Fruit fly (Drosophila melanogaster) whole organism, embryonic: ENCODE data around the gene betaGlu.

Experiments used
- Aef1 ChIP-seq: fragments of 200-800 bp; sonication (Bioruptor generic); IDR thresholded peaks from 3 replicates; pipeline ENCODE4 v1.3.6; 2022; ENCODE audit warnings: missing biosample characterization, missing genetic modification characterization
- Antp ChIP-seq: fragments of 200-800 bp; sonication (Bioruptor generic); optimal IDR thresholded peaks from 3 replicates; lab custom pipeline; 2016; ENCODE audit warnings: missing biosample characterization, missing genetic modification characterization
- Atf6 ChIP-seq: fragments of 200-800 bp; sonication (Bioruptor generic); IDR thresholded peaks from 2 replicates; pipeline ENCODE4 v1.3.6; 2022; ENCODE audit warnings: missing biosample characterization, missing genetic modification characterization
- BEAF-32 ChIP-seq: fragments of 200-800 bp; sonication (Bioruptor generic); optimal IDR thresholded peaks from 3 replicates; lab custom pipeline; 2017; ENCODE audit warnings: missing biosample characterization, missing genetic modification characterization, mild to moderate bottlenecking, moderate library complexity, missing genetic modification reagents
- CG10147 ChIP-seq: fragments of 200-800 bp; sonication (Bioruptor generic); optimal IDR thresholded peaks from 2 replicates; lab custom pipeline; 2019; ENCODE audit warnings: missing biosample characterization, mild to moderate bottlenecking, missing genetic modification characterization, moderate library complexity
- CG10431 ChIP-seq: fragments of 200-800 bp; sonication (Bioruptor generic); optimal IDR thresholded peaks from 3 replicates; lab custom pipeline; 2018; ENCODE audit warnings: missing biosample characterization, mild to moderate bottlenecking, missing genetic modification characterization
- CG12391 ChIP-seq: fragments of 200-800 bp; sonication (Bioruptor generic); optimal IDR thresholded peaks from 3 replicates; lab custom pipeline; 2018; ENCODE audit warnings: missing biosample characterization, mild to moderate bottlenecking, missing genetic modification characterization, moderate library complexity
- CG12659 ChIP-seq: fragments of 200-800 bp; sonication (Bioruptor generic); optimal IDR thresholded peaks from 3 replicates; lab custom pipeline; 2017; ENCODE audit warnings: mild to moderate bottlenecking, missing biosample characterization, missing genetic modification reagents, missing genetic modification characterization
- CG14014 ChIP-seq: fragments of 200-800 bp; sonication (Bioruptor generic); IDR thresholded peaks from 2 replicates; pipeline ENCODE4 v1.3.6; 2022; ENCODE audit warnings: missing biosample characterization, missing genetic modification characterization
- CG14710 ChIP-seq: fragments of 200-800 bp; sonication (Bioruptor generic); optimal IDR thresholded peaks from 3 replicates; lab custom pipeline; 2019; ENCODE audit warnings: missing biosample characterization, mild to moderate bottlenecking, missing genetic modification characterization, moderate library complexity
- CG15269 ChIP-seq: fragments of 200-800 bp; sonication (Bioruptor generic); optimal IDR thresholded peaks from 2 replicates; lab custom pipeline; 2018; ENCODE audit warnings: missing biosample characterization, mild to moderate bottlenecking, missing genetic modification characterization, moderate library complexity
- CG15514 ChIP-seq: fragments of 200-800 bp; sonication (Bioruptor generic); optimal IDR thresholded peaks from 3 replicates; lab custom pipeline; 2017; ENCODE audit warnings: missing biosample characterization, missing genetic modification characterization, mild to moderate bottlenecking, moderate library complexity, missing genetic modification reagents
- CG33557 ChIP-seq: fragments of 200-800 bp; sonication (Bioruptor generic); optimal IDR thresholded peaks from 2 replicates; lab custom pipeline; 2019; ENCODE audit warnings: missing biosample characterization, mild to moderate bottlenecking, missing genetic modification characterization, moderate library complexity
- CG3995 ChIP-seq: fragments of 200-800 bp; sonication (Bioruptor generic); optimal IDR thresholded peaks from 3 replicates; lab custom pipeline; 2016; ENCODE audit warnings: missing biosample characterization, missing genetic modification characterization
- CG8388 ChIP-seq: fragments of 200-800 bp; sonication (Bioruptor generic); optimal IDR thresholded peaks from 2 replicates; lab custom pipeline; 2019; ENCODE audit warnings: missing biosample characterization, mild to moderate bottlenecking, missing genetic modification characterization, moderate library complexity
- CG9215 ChIP-seq: fragments of 200-800 bp; sonication (Bioruptor generic); IDR thresholded peaks from 2 replicates; pipeline ENCODE4 v1.3.6; 2022; ENCODE audit warnings: missing biosample characterization, missing genetic modification characterization
- CG9437 ChIP-seq: fragments of 200-800 bp; sonication (Bioruptor generic); optimal IDR thresholded peaks from 2 replicates; lab custom pipeline; 2018; ENCODE audit warnings: missing biosample characterization, mild to moderate bottlenecking, missing genetic modification characterization
- CG9817 ChIP-seq: fragments of 200-800 bp; sonication (Bioruptor generic); optimal IDR thresholded peaks from 2 replicates; lab custom pipeline; 2018; ENCODE audit warnings: missing biosample characterization, mild to moderate bottlenecking, missing genetic modification characterization, moderate library complexity
- Doc3 ChIP-seq: fragments of 200-800 bp; sonication (Bioruptor generic); IDR thresholded peaks from 3 replicates; pipeline ENCODE4 v1.3.6; 2022; ENCODE audit warnings: missing biosample characterization, missing genetic modification characterization; ENCODE audit not compliant: partially characterized antibody
- HLH54F ChIP-seq: fragments of 200-800 bp; sonication (Bioruptor generic); optimal IDR thresholded peaks from 3 replicates; lab custom pipeline; 2016; ENCODE audit warnings: missing biosample characterization, missing genetic modification characterization
- HmgZ ChIP-seq: fragments of 200-800 bp; sonication (Bioruptor generic); optimal IDR thresholded peaks from 2 replicates; lab custom pipeline; 2018; ENCODE audit warnings: missing biosample characterization, mild to moderate bottlenecking, missing genetic modification characterization
- Hr3 ChIP-seq: fragments of 200-800 bp; sonication (Bioruptor generic); optimal IDR thresholded peaks from 3 replicates; lab custom pipeline; 2016; ENCODE audit warnings: missing biosample characterization, missing genetic modification characterization
- Hsf ChIP-seq: fragments of 200-800 bp; sonication (Bioruptor generic); optimal IDR thresholded peaks from 3 replicates; lab custom pipeline; 2016; ENCODE audit warnings: missing biosample characterization, missing genetic modification characterization
- MBD-R2 ChIP-seq: fragments of 200-800 bp; sonication (Bioruptor generic); IDR thresholded peaks from 2 replicates; pipeline ENCODE4 v1.3.6; 2022; ENCODE audit warnings: missing biosample characterization, missing genetic modification characterization
- Med ChIP-seq: fragments of 200-800 bp; sonication (Bioruptor generic); peaks from one replicate; lab custom pipeline; 2016; ENCODE audit warnings: missing biosample characterization, missing genetic modification characterization, mild to moderate bottlenecking, inconsistent platforms, moderate library complexity
- NC2α ChIP-seq: fragments of 200-800 bp; sonication (Bioruptor generic); optimal IDR thresholded peaks from 2 replicates; lab custom pipeline; 2016; ENCODE audit warnings: missing biosample characterization, missing genetic modification characterization
- Pdp1 ChIP-seq, 2 experiments: fragments of 200-800 bp; sonication (Bioruptor generic); optimal IDR thresholded peaks; 3 replicates each; lab custom pipeline; 2016; ENCODE audit warnings: missing biosample characterization in 2 of 2, missing genetic modification characterization in 2 of 2, mild to moderate bottlenecking in 1 of 2, moderate library complexity in 1 of 2
- Sry-δ ChIP-seq: fragments of 200-800 bp; sonication (Bioruptor generic); optimal IDR thresholded peaks from 2 replicates; lab custom pipeline; 2016; ENCODE audit warnings: missing biosample characterization, missing genetic modification characterization
- ase ChIP-seq: fragments of 200-800 bp; sonication (Bioruptor generic); IDR thresholded peaks from 3 replicates; pipeline ENCODE4 v1.3.6; 2022; ENCODE audit warnings: missing biosample characterization, missing genetic modification characterization
- az2 ChIP-seq: fragments of 200-800 bp; sonication (Bioruptor generic); optimal IDR thresholded peaks from 3 replicates; lab custom pipeline; 2016; ENCODE audit warnings: missing biosample characterization, missing genetic modification characterization
- bab2 ChIP-seq: fragments of 200-800 bp; sonication (Bioruptor generic); optimal IDR thresholded peaks from 2 replicates; lab custom pipeline; 2016; ENCODE audit warnings: missing biosample characterization, missing genetic modification characterization
- crp ChIP-seq, 2 experiments: fragments of 200-800 bp; sonication (Bioruptor generic); optimal IDR thresholded peaks; 2 replicates in 1 of 2; 3 replicates in 1 of 2; lab custom pipeline; 2017; ENCODE audit warnings: missing biosample characterization in 2 of 2, missing genetic modification characterization in 2 of 2, mild to moderate bottlenecking in 1 of 2, moderate library complexity in 1 of 2
- dmrt11E ChIP-seq: fragments of 200-800 bp; sonication (Bioruptor generic); optimal IDR thresholded peaks from 3 replicates; lab custom pipeline; 2018; ENCODE audit warnings: missing biosample characterization, mild to moderate bottlenecking, missing genetic modification characterization, moderate library complexity
- fd64A ChIP-seq: fragments of 200-800 bp; sonication (Bioruptor generic); optimal IDR thresholded peaks from 3 replicates; lab custom pipeline; 2018; ENCODE audit warnings: missing biosample characterization, mild to moderate bottlenecking, missing genetic modification characterization
- fu2 ChIP-seq: fragments of 200-800 bp; sonication (Bioruptor generic); optimal IDR thresholded peaks from 2 replicates; lab custom pipeline; 2016; ENCODE audit warnings: missing biosample characterization, missing genetic modification characterization
- gfzf ChIP-seq: fragments of 200-800 bp; sonication (Bioruptor generic); optimal IDR thresholded peaks from 2 replicates; lab custom pipeline; 2016; ENCODE audit warnings: missing biosample characterization, mild to moderate bottlenecking, missing genetic modification characterization, moderate library complexity
- ind ChIP-seq: fragments of 200-800 bp; sonication (Bioruptor generic); optimal IDR thresholded peaks from 3 replicates; lab custom pipeline; 2016; ENCODE audit warnings: missing biosample characterization, missing genetic modification characterization
- insv ChIP-seq, 2 experiments: fragments of 200-800 bp; sonication (Bioruptor generic); optimal IDR thresholded peaks; 3 replicates each; lab custom pipeline; 2016 to 2018; ENCODE audit warnings: missing biosample characterization in 2 of 2, missing genetic modification characterization in 2 of 2
- klu ChIP-seq: fragments of 200-800 bp; sonication (Bioruptor generic); IDR thresholded peaks from 2 replicates; pipeline ENCODE4 v1.3.6; 2022; ENCODE audit warnings: missing biosample characterization, missing genetic modification characterization
- nmo ChIP-seq: fragments of 200-800 bp; sonication (Bioruptor generic); optimal IDR thresholded peaks from 2 replicates; lab custom pipeline; 2018; ENCODE audit warnings: missing biosample characterization, mild to moderate bottlenecking, missing genetic modification characterization, moderate library complexity
- pan ChIP-seq, 4 experiments: fragments of >200 bp in 3 of 4; fragments of 200-800 bp in 1 of 4; sonication (Bioruptor generic) in 1 of 4; optimal IDR thresholded peaks in 3 of 4; IDR thresholded peaks in 1 of 4; 2 replicates each; pipeline versions ENCODE4 v1.3.6 to Lab custom; 2017 to 2022; ENCODE audit warnings: missing biosample characterization in 2 of 4, missing genetic modification characterization in 2 of 4, mixed read lengths in 1 of 4
- pho ChIP-seq: fragments of 200-800 bp; sonication (Bioruptor generic); optimal IDR thresholded peaks from 2 replicates; lab custom pipeline; 2016; ENCODE audit warnings: missing biosample characterization, missing genetic modification characterization
- phol ChIP-seq: fragments of 200-800 bp; sonication (Bioruptor generic); optimal IDR thresholded peaks from 3 replicates; lab custom pipeline; 2018; ENCODE audit warnings: missing biosample characterization, mild to moderate bottlenecking, missing genetic modification characterization, moderate library complexity
- prd ChIP-seq, 3 experiments: fragments of >200 bp in 2 of 3; fragments of 200-800 bp in 1 of 3; sonication (Bioruptor generic) in 1 of 3; optimal IDR thresholded peaks in 2 of 3; IDR thresholded peaks in 1 of 3; 2 replicates in 2 of 3; 3 replicates in 1 of 3; pipeline versions ENCODE4 v1.3.6 to Lab custom; 2017 to 2022; ENCODE audit warnings: missing biosample characterization in 1 of 3, missing genetic modification characterization in 1 of 3
- scrt ChIP-seq: fragments of 200-800 bp; sonication (Bioruptor generic); optimal IDR thresholded peaks from 2 replicates; lab custom pipeline; 2018; ENCODE audit warnings: missing biosample characterization, mild to moderate bottlenecking, missing genetic modification characterization, moderate library complexity
- slbo ChIP-seq: fragments of 200-800 bp; sonication (Bioruptor generic); IDR thresholded peaks from 2 replicates; pipeline ENCODE4 v1.3.6; 2022; ENCODE audit warnings: missing biosample characterization, missing genetic modification characterization
- vvl ChIP-seq: fragments of 200-800 bp; sonication (Bioruptor generic); IDR thresholded peaks from 2 replicates; pipeline ENCODE4 v1.3.6; 2022; ENCODE audit warnings: missing biosample characterization, missing genetic modification characterization
- zfh2 ChIP-seq: fragments of 200-800 bp; sonication (Bioruptor generic); optimal IDR thresholded peaks from 2 replicates; lab custom pipeline; 2016; ENCODE audit warnings: missing biosample characterization, missing genetic modification characterization

The betaGlu gene

dm6 chr3R:31805228-31805738, 33.6 kb upstream of the betaGlu start, which contains the start of the genes CG42233 and CG1971 (continued):
- TF ChIP-seq CG8388 (GFP tag; lab: Kevin White, UChicago) (peak; percentile 34), fd64A (GFP tag; lab: Kevin White, UChicago) (no peak), pho (GFP tag; lab: Kevin White, UChicago) (peak; percentile 15), CG12659 (no peak), az2 (GFP tag; lab: Kevin White, UChicago) (peak; percentile 41), CG9437 (GFP tag; lab: Kevin White, UChicago) (no peak), pan (optimal IDR thresholded peaks at IDR 0.05; lab: Kevin White, UChicago) (no peak), pan (GFP tag; optimal IDR thresholded peaks at IDR 0.05 in 1 of 2, IDR thresholded peaks at IDR 0.05 in 1 of 2) (peak in 1 of 2 experiments; percentile 44), prd (optimal IDR thresholded peaks at IDR 0.05; lab: Kevin White, UChicago) (no peak), prd (GFP tag; IDR thresholded peaks at IDR 0.05; lab: Robert Waterston, UW) (peak; percentile 31; the same call in 1 of the 3 replicates), Atf6 (peak; percentile 25; the same call in 1 of the 2 replicates), CG10147 (no peak), NC2α (GFP tag; lab: Kevin White, UChicago) (no peak), HLH54F (GFP tag; lab: Kevin White, UChicago) (peak; percentile 19), klu (GFP tag; lab: Robert Waterston, UW) (no peak), CG15514 (peak; percentile 37), CG15269 (tag; lab: Kevin White, UChicago) (no peak), phol (tag; lab: Kevin White, UChicago) (peak; percentile 52), CG9215 (GFP tag; lab: Robert Waterston, UW) (no peak), CG12391 (tag; lab: Kevin White, UChicago) (peak; percentile 34), BEAF-32 (GFP tag; lab: Kevin White, UChicago) (peak; percentile 16), gfzf (GFP tag; lab: Kevin White, UChicago) (peak; percentile 18), ase (GFP tag; lab: Robert Waterston, UW) (peak; percentile 36; the same call in 1 of the 3 replicates), CG14014 (GFP tag; lab: Robert Waterston, UW) (0 out of 2 replicates have a peak, but pooled peaks have one; percentile 19), Hsf (GFP tag; lab: Kevin White, UChicago) (peak; percentile 46), dmrt11E (peak; percentile 16), fu2 (peak; percentile 11), CG9817 (tag; lab: Kevin White, UChicago) (peak; percentile 3), ind (GFP tag; lab: Kevin White, UChicago) (peak; percentile 30), nmo (GFP tag; lab: Kevin White, UChicago) (peak; percentile 41), CG10431 (GFP tag; lab: Kevin White, UChicago) (peak; percentile 54), zfh2 (peak; percentile 32), CG33557 (GFP tag; lab: Kevin White, UChicago) (peak; percentile 21), Pdp1 (GFP tag; optimal IDR thresholded peaks at IDR 0.05; lab: Kevin White, UChicago) (peak in 1 of 2 experiments; percentile 28), HmgZ (peak; percentile 3), crp (GFP tag; optimal IDR thresholded peaks at IDR 0.05; lab: Kevin White, UChicago) (peak; percentile 20 to 85), bab2 (GFP tag; lab: Kevin White, UChicago) (peak; percentile 21), Sry-δ (GFP tag; lab: Kevin White, UChicago) (peak; percentile 30), Doc3 (0 out of 3 replicates have a peak, but pooled peaks have one; percentile 21), CG14710 (tag; lab: Kevin White, UChicago) (peak; percentile 49), slbo (GFP tag; lab: Robert Waterston, UW) (peak; percentile 58), scrt (no peak), insv (GFP tag; optimal IDR thresholded peaks at IDR 0.05; lab: Kevin White, UChicago) (no peak), Hr3 (GFP tag; lab: Kevin White, UChicago) (peak; percentile 5), CG3995 (GFP tag; lab: Kevin White, UChicago) (peak; percentile 87), vvl (peak; percentile 60; the same call in 1 of the 2 replicates), MBD-R2 (GFP tag; lab: Robert Waterston, UW) (peak; percentile 48), Med (peak; percentile 91), Antp (peak; percentile 40), Aef1 (GFP tag; lab: Robert Waterston, UW) (peak; percentile 30; the same call in 1 of the 3 replicates)
